Fruit fly (Drosophila melanogaster) whole organism, embryonic: ENCODE results near the gene dgrn.

ENCODE experiments used
- C15 ChIP-seq: fragments of 200-800 bp; sonication (Bioruptor generic); IDR thresholded peaks from 3 replicates; pipeline ENCODE4 v1.3.6; 2022; ENCODE audit warnings: missing biosample characterization, missing genetic modification characterization
- CG10267 ChIP-seq: fragments of 200-800 bp; sonication (Bioruptor generic); optimal IDR thresholded peaks from 2 replicates; lab custom pipeline; 2018; ENCODE audit warnings: missing biosample characterization, mild to moderate bottlenecking, missing genetic modification characterization, moderate library complexity
- CG11695 ChIP-seq: fragments of 200-800 bp; sonication (Bioruptor generic); IDR thresholded peaks from 3 replicates; pipeline ENCODE4 v1.3.6; 2022; ENCODE audit warnings: missing biosample characterization, missing genetic modification characterization
- CG12236 ChIP-seq: fragments of 200-800 bp; sonication (Bioruptor generic); optimal IDR thresholded peaks from 2 replicates; lab custom pipeline; 2016; ENCODE audit warnings: missing biosample characterization, missing genetic modification characterization
- CG12391 ChIP-seq: fragments of 200-800 bp; sonication (Bioruptor generic); optimal IDR thresholded peaks from 3 replicates; lab custom pipeline; 2018; ENCODE audit warnings: missing biosample characterization, mild to moderate bottlenecking, missing genetic modification characterization, moderate library complexity
- CG15073 ChIP-seq: fragments of 200-800 bp; sonication (Bioruptor generic); optimal IDR thresholded peaks from 2 replicates; lab custom pipeline; 2016; ENCODE audit warnings: missing biosample characterization, missing genetic modification characterization
- CG15479 ChIP-seq: fragments of 200-800 bp; sonication (Bioruptor generic); optimal IDR thresholded peaks from 3 replicates; lab custom pipeline; 2019; ENCODE audit warnings: missing biosample characterization, mild to moderate bottlenecking, missing genetic modification characterization, moderate library complexity
- CG17385 ChIP-seq: fragments of 200-800 bp; sonication (Bioruptor generic); optimal IDR thresholded peaks from 3 replicates; lab custom pipeline; 2018; ENCODE audit warnings: missing biosample characterization, mild to moderate bottlenecking, missing genetic modification characterization
- CG2120 ChIP-seq: fragments of 200-800 bp; sonication (Bioruptor generic); optimal IDR thresholded peaks from 3 replicates; lab custom pipeline; 2016; ENCODE audit warnings: missing biosample characterization, missing genetic modification characterization
- CG2202 ChIP-seq: fragments of 200-800 bp; sonication (Bioruptor generic); optimal IDR thresholded peaks from 2 replicates; lab custom pipeline; 2018; ENCODE audit warnings: missing biosample characterization, mild to moderate bottlenecking, missing genetic modification characterization
- CG2875 ChIP-seq: fragments of 200-800 bp; sonication (Bioruptor generic); optimal IDR thresholded peaks from 2 replicates; lab custom pipeline; 2017; ENCODE audit warnings: missing biosample characterization, mild to moderate bottlenecking, missing genetic modification characterization, missing genetic modification reagents
- CG2889 ChIP-seq: fragments of 200-800 bp; sonication (Bioruptor generic); IDR thresholded peaks from 3 replicates; pipeline ENCODE4 v1.3.6; 2022; ENCODE audit warnings: missing biosample characterization, missing genetic modification characterization
- CG30020 ChIP-seq: fragments of 200-800 bp; optimal IDR thresholded peaks from 2 replicates; lab custom pipeline; 2019; ENCODE audit warnings: missing biosample characterization, mild to moderate bottlenecking, missing genetic modification characterization, moderate library complexity
- CG31388 ChIP-seq: fragments of 200-800 bp; sonication (Bioruptor generic); optimal IDR thresholded peaks from 2 replicates; lab custom pipeline; 2016; ENCODE audit warnings: missing biosample characterization, missing genetic modification characterization
- CG32532 ChIP-seq: fragments of 200-800 bp; sonication (Bioruptor generic); IDR thresholded peaks from 2 replicates; pipeline ENCODE4 v1.3.6; 2022; ENCODE audit warnings: missing biosample characterization, missing genetic modification characterization
- CG6272 ChIP-seq: fragments of 200-800 bp; sonication (Bioruptor generic); IDR thresholded peaks from 2 replicates; pipeline ENCODE4 v1.3.6; 2022; ENCODE audit warnings: missing biosample characterization, missing genetic modification characterization
- CG8089 ChIP-seq: fragments of 200-800 bp; sonication (Bioruptor generic); optimal IDR thresholded peaks from 3 replicates; lab custom pipeline; 2016; ENCODE audit warnings: missing biosample characterization, missing genetic modification characterization
- CG8290 ChIP-seq, 3 experiments: fragments of 200-800 bp; sonication (Bioruptor generic); optimal IDR thresholded peaks; 2 replicates each; lab custom pipeline; 2016 to 2019; ENCODE audit warnings: missing biosample characterization in 3 of 3, missing genetic modification characterization in 3 of 3, mild to moderate bottlenecking in 2 of 3, moderate library complexity in 1 of 3
- CG9727 ChIP-seq: fragments of 200-800 bp; sonication (Bioruptor generic); optimal IDR thresholded peaks from 3 replicates; lab custom pipeline; 2017; ENCODE audit warnings: missing biosample characterization, mild to moderate bottlenecking, missing genetic modification characterization
- Dad ChIP-seq: fragments of 200-800 bp; sonication (Bioruptor generic); optimal IDR thresholded peaks from 3 replicates; lab custom pipeline; 2016; ENCODE audit warnings: missing biosample characterization, missing genetic modification characterization
- Deaf1 ChIP-seq: fragments of 200-800 bp; optimal IDR thresholded peaks from 3 replicates; lab custom pipeline; 2019; ENCODE audit warnings: missing biosample characterization, mild to moderate bottlenecking, missing genetic modification characterization, moderate library complexity
- Drgx ChIP-seq: fragments of 200-800 bp; sonication (Bioruptor generic); IDR thresholded peaks from 2 replicates; pipeline ENCODE4 v1.3.6; 2022; ENCODE audit warnings: missing biosample characterization, missing genetic modification characterization
- Hr51 ChIP-seq, 2 experiments: fragments of 200-800 bp; sonication (Bioruptor generic); optimal IDR thresholded peaks; 2 replicates in 1 of 2; 3 replicates in 1 of 2; lab custom pipeline; 2016 to 2018; ENCODE audit warnings: missing biosample characterization in 2 of 2, missing genetic modification characterization in 2 of 2, mild to moderate bottlenecking in 1 of 2, moderate library complexity in 1 of 2
- NK7.1 ChIP-seq: fragments of 200-800 bp; sonication (Bioruptor generic); optimal IDR thresholded peaks from 3 replicates; lab custom pipeline; 2016; ENCODE audit warnings: missing biosample characterization, missing genetic modification characterization
- Nf-YB ChIP-seq: fragments of 200-800 bp; sonication (Bioruptor generic); optimal IDR thresholded peaks from 3 replicates; lab custom pipeline; 2019; ENCODE audit warnings: missing biosample characterization, mild to moderate bottlenecking, missing genetic modification characterization, moderate library complexity
- Ptx1 ChIP-seq: fragments of 200-800 bp; sonication (Bioruptor generic); IDR thresholded peaks from 2 replicates; pipeline ENCODE4 v1.3.6; 2022; ENCODE audit warnings: missing biosample characterization, missing genetic modification characterization
- Rfx ChIP-seq: fragments of 200-800 bp; sonication (Bioruptor generic); IDR thresholded peaks from 2 replicates; pipeline ENCODE4 v1.3.6; 2022; ENCODE audit warnings: missing biosample characterization, missing genetic modification characterization
- Scr ChIP-seq: fragments of 200-800 bp; sonication (Bioruptor generic); IDR thresholded peaks from 2 replicates; pipeline ENCODE4 v1.3.6; 2022; ENCODE audit warnings: missing biosample characterization, missing genetic modification characterization; ENCODE audit not compliant: partially characterized antibody
- Sin3A ChIP-seq: fragments of >200 bp; optimal IDR thresholded peaks from 2 replicates; lab custom pipeline; 2018
- Sox100B ChIP-seq: fragments of 200-800 bp; sonication (Bioruptor generic); optimal IDR thresholded peaks from 3 replicates; lab custom pipeline; 2018; ENCODE audit warnings: missing biosample characterization, mild to moderate bottlenecking, missing genetic modification characterization
- Xrp1 ChIP-seq: fragments of 200-800 bp; sonication (Bioruptor generic); IDR thresholded peaks from 2 replicates; pipeline ENCODE4 v1.3.6; 2022; ENCODE audit warnings: missing biosample characterization, missing genetic modification characterization
- YL-1 ChIP-seq: fragments of 200-800 bp; sonication (Bioruptor generic); optimal IDR thresholded peaks from 3 replicates; lab custom pipeline; 2017; ENCODE audit warnings: missing biosample characterization, mild to moderate bottlenecking, missing genetic modification characterization
- bcd ChIP-seq: fragments of 200-800 bp; sonication (Bioruptor generic); optimal IDR thresholded peaks from 2 replicates; lab custom pipeline; 2017; ENCODE audit warnings: missing biosample characterization, mild to moderate bottlenecking, missing genetic modification characterization
- btn ChIP-seq: fragments of 200-800 bp; sonication (Bioruptor generic); optimal IDR thresholded peaks from 2 replicates; lab custom pipeline; 2016; ENCODE audit warnings: missing biosample characterization, missing genetic modification characterization
- chif ChIP-seq, 2 experiments: fragments of 200-800 bp; sonication (Bioruptor generic); optimal IDR thresholded peaks; 3 replicates each; lab custom pipeline; 2016; ENCODE audit warnings: missing biosample characterization in 2 of 2, missing genetic modification characterization in 2 of 2
- chinmo ChIP-seq: fragments of 200-800 bp; sonication (Bioruptor generic); IDR thresholded peaks from 4 replicates; pipeline ENCODE4 v1.3.6; 2022; ENCODE audit warnings: missing biosample characterization, missing genetic modification characterization; ENCODE audit not compliant: partially characterized antibody
- dm ChIP-seq: fragments of 200-800 bp; sonication (Bioruptor generic); optimal IDR thresholded peaks from 3 replicates; lab custom pipeline; 2016; ENCODE audit warnings: missing biosample characterization, missing genetic modification characterization
- fd3F ChIP-seq: fragments of 200-800 bp; sonication (Bioruptor generic); optimal IDR thresholded peaks from 2 replicates; lab custom pipeline; 2018; ENCODE audit warnings: missing biosample characterization, mild to moderate bottlenecking, missing genetic modification characterization, moderate library complexity
- hbn ChIP-seq: fragments of 200-800 bp; sonication (Bioruptor generic); IDR thresholded peaks from 2 replicates; pipeline ENCODE4 v1.3.6; 2022; ENCODE audit warnings: missing biosample characterization, missing genetic modification characterization; ENCODE audit not compliant: partially characterized antibody
- lbe ChIP-seq: fragments of 200-800 bp; sonication (Bioruptor generic); optimal IDR thresholded peaks from 2 replicates; lab custom pipeline; 2016; ENCODE audit warnings: missing biosample characterization, mild to moderate bottlenecking, missing genetic modification characterization
- pita ChIP-seq: fragments of 200-800 bp; sonication (Bioruptor generic); optimal IDR thresholded peaks from 2 replicates; lab custom pipeline; 2017; ENCODE audit warnings: missing biosample characterization, mild to moderate bottlenecking, missing genetic modification characterization
- schlank ChIP-seq: fragments of 200-800 bp; sonication (Bioruptor generic); optimal IDR thresholded peaks from 2 replicates; lab custom pipeline; 2018; ENCODE audit warnings: missing biosample characterization, mild to moderate bottlenecking, missing genetic modification characterization
- shn ChIP-seq: fragments of 200-800 bp; sonication (Bioruptor generic); optimal IDR thresholded peaks from 3 replicates; lab custom pipeline; 2016; ENCODE audit warnings: missing biosample characterization, missing genetic modification characterization
- stc ChIP-seq: fragments of 200-800 bp; sonication (Bioruptor generic); IDR thresholded peaks from 2 replicates; pipeline ENCODE4 v1.3.6; 2022; ENCODE audit warnings: missing biosample characterization, missing genetic modification characterization
- stwl ChIP-seq: fragments of 200-800 bp; sonication (Bioruptor generic); optimal IDR thresholded peaks from 3 replicates; lab custom pipeline; 2018; ENCODE audit warnings: missing biosample characterization, mild to moderate bottlenecking, missing genetic modification characterization, moderate library complexity
- unpg ChIP-seq: fragments of 200-800 bp; sonication (Bioruptor generic); optimal IDR thresholded peaks from 3 replicates; lab custom pipeline; 2018; ENCODE audit warnings: missing biosample characterization, mild to moderate bottlenecking, missing genetic modification characterization, moderate library complexity
- vnd ChIP-seq: fragments of 200-800 bp; sonication (Bioruptor generic); IDR thresholded peaks from 3 replicates; pipeline ENCODE4 v1.3.6; 2022; ENCODE audit warnings: missing biosample characterization, missing genetic modification characterization; ENCODE audit not compliant: partially characterized antibody
- wor ChIP-seq: fragments of 200-800 bp; sonication (Bioruptor generic); IDR thresholded peaks from 2 replicates; pipeline ENCODE4 v1.3.6; 2022; ENCODE audit warnings: missing biosample characterization, missing genetic modification characterization
- z ChIP-seq: fragments of 200-800 bp; sonication (Bioruptor generic); IDR thresholded peaks from 3 replicates; pipeline ENCODE4 v1.3.6; 2022; ENCODE audit warnings: missing biosample characterization, missing genetic modification characterization

dgrn gene

DNA sequence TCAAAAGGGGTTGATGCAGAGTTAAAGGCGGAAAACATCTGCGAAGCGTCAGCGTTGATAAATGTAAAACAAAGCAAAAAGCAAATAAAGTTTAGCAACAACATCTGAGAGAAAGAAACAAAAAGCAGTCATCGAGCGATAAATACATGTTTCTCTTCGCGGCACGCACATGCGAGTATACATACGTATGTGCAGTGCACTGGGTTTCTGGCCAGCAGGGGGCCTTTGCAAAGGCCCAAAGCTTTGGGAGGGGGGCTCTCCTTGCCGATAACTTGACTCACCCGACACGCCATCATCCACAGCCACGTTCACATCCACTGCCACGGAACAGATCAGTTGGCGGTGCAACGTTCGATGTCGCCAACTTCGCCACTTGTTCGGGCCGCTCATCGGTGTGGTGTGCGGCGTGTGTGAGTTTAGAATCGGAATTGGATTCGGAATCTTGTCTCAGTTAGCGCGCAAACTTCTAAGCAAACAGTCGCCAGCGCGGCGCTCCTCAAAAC is 11.2 kb upstream of the dgrn start, which contains the start of gene CG42675:
Gene CG42675, plus strand, starts transcription at position 453 of the 503 bp plus-strand sequence.
- TF ChIP-seq Deaf1 (peak; percentile 25), btn (no peak), shn (GFP tag; lab: Kevin White, UChicago) (no peak), CG32532 (GFP tag; lab: Robert Waterston, UW) (0 out of 2 replicates have a peak, but pooled peaks have one; percentile 16), fd3F (GFP tag; lab: Kevin White, UChicago) (no peak), CG6272 (GFP tag; lab: Robert Waterston, UW) (no peak), Drgx (GFP tag; lab: Robert Waterston, UW) (peak; percentile 27; the same call in 1 of the 2 replicates), CG2889 (GFP tag; lab: Robert Waterston, UW) (no peak), pita (GFP tag; lab: Kevin White, UChicago) (no peak), CG17385 (GFP tag; lab: Kevin White, UChicago) (no peak), lbe (GFP tag; lab: Kevin White, UChicago) (no peak), chinmo (GFP tag; lab: Robert Waterston, UW) (0 out of 4 replicates have a peak, but pooled peaks have one; percentile 74), Dad (GFP tag; lab: Kevin White, UChicago) (no peak), CG10267 (tag; lab: Kevin White, UChicago) (no peak)

DNA sequence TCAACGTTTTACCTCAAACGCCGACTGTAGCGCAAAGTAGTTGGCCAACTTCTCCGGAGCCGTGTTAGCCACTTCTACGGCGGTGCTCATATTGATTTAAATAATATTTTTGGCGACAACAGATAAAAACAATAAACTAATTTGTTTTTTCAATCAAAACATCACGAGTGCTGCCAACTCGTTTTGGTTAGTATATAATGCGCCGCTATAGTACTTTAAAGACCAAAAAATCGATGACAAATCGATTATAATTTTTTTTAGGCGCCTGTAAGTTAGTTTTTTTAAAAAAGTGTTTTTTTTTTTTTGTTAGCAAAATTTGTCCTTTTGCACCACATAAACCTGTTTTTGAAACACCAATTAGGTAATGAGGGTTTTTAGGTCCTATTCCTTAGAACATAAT is 3.2 kb upstream of the dgrn start, which contains the start of gene Hpr1:
Gene Hpr1, minus strand, starts transcription at position 198 of the 400 bp plus-strand sequence.
- TF ChIP-seq stwl (tag; lab: Kevin White, UChicago) (peak; percentile 68), CG11695 (GFP tag; lab: Robert Waterston, UW) (no peak), wor (GFP tag; lab: Robert Waterston, UW) (no peak), CG31388 (GFP tag; lab: Kevin White, UChicago) (no peak), CG8290 (GFP tag; optimal IDR thresholded peaks at IDR 0.05; lab: Kevin White, UChicago) (no peak), CG8290 (tag; optimal IDR thresholded peaks at IDR 0.05; lab: Kevin White, UChicago) (no peak), Sin3A (lab: Kevin White, UChicago) (no peak), Xrp1 (GFP tag; lab: Robert Waterston, UW) (no peak), CG2875 (no peak), CG15479 (GFP tag; lab: Kevin White, UChicago) (no peak), Sox100B (GFP tag; lab: Kevin White, UChicago) (no peak), chif (GFP tag; optimal IDR thresholded peaks at IDR 0.05; lab: Kevin White, UChicago) (no peak), Ptx1 (no peak), stc (GFP tag; lab: Robert Waterston, UW) (no peak), CG2120 (GFP tag; lab: Kevin White, UChicago) (no peak), Rfx (no peak), NK7.1 (GFP tag; lab: Kevin White, UChicago) (no peak), CG2202 (tag; lab: Kevin White, UChicago) (no peak), CG9727 (GFP tag; lab: Kevin White, UChicago) (no peak), hbn (GFP tag; lab: Robert Waterston, UW) (no peak; the same call in 1 of the 2 replicates), CG12236 (GFP tag; lab: Kevin White, UChicago) (no peak), Nf-YB (GFP tag; lab: Kevin White, UChicago) (no peak), CG30020 (tag; lab: Kevin White, UChicago) (no peak), CG8089 (GFP tag; lab: Kevin White, UChicago) (no peak), vnd (GFP tag; lab: Robert Waterston, UW) (no peak), YL-1 (GFP tag; lab: Kevin White, UChicago) (peak; percentile 45), C15 (GFP tag; lab: Robert Waterston, UW) (no peak), bcd (GFP tag; lab: Kevin White, UChicago) (no peak), z (GFP tag; lab: Robert Waterston, UW) (no peak), unpg (GFP tag; lab: Kevin White, UChicago) (no peak), dm (GFP tag; lab: Kevin White, UChicago) (no peak), schlank (tag; lab: Kevin White, UChicago) (no peak), CG12391 (no peak), CG15073 (GFP tag; lab: Kevin White, UChicago) (no peak), Hr51 (GFP tag; optimal IDR thresholded peaks at IDR 0.05; lab: Kevin White, UChicago) (no peak), Deaf1 (no peak), Scr (GFP tag; lab: Robert Waterston, UW) (peak; percentile 58)
